Fruit fly (Drosophila melanogaster): ENCODE results near the gene CG32119.

DNA sequence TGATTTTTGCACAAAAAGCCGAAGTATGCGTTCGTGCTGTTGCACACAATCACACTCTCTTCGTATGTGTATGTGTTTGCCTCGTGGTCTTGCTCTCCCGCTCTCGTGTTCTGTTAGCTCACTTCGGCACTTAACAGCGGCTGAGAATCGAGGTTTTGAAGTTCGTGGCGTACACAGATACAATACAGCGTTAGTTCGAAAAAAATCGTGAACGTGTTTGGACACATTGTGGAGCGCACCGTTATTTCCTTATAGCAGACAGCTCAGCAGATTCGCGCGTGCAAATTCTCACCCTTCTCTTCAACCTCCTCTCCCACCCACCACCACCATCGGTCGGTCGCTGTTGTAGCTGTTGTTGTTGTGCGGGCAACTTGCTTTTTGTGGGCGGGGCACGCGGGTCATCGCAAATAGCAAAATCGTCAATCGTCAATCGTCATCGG lies 20.0 kb downstream of the CG32119 start, which contains the start of gene caps:
- no peak for TF ChIP-seq CG7368 (GFP tag; optimal IDR thresholded peaks at IDR 0.05)
- TF ChIP-seq Ets96B (tag; optimal IDR thresholded peaks at IDR 0.05): no peak
- TF ChIP-seq CG8119 (GFP tag; IDR thresholded peaks at IDR 0.05): peak; percentile 48; the same call in 2 of the 3 replicates
- peak; percentile 66 for TF ChIP-seq dsx (GFP tag; optimal IDR thresholded peaks at IDR 0.05; ENCODE audit: poor library complexity, severe bottlenecking)
- no peak for TF ChIP-seq Hr38 (GFP tag; optimal IDR thresholded peaks at IDR 0.05)
- TF ChIP-seq dac (GFP tag; optimal IDR thresholded peaks at IDR 0.05): no peak
- TF ChIP-seq net (GFP tag; optimal IDR thresholded peaks at IDR 0.05): peak; percentile 52
- peak; percentile 60 for TF ChIP-seq CG16779 (tag; optimal IDR thresholded peaks at IDR 0.05)
- TF ChIP-seq Gug (GFP tag; IDR thresholded peaks at IDR 0.05): 0 out of 2 replicates have a peak, but pooled peaks have one; percentile 14
